Fruit fly (Drosophila melanogaster) whole organism, wandering third instar larva: ENCODE data around the gene mRpL10.
A peak's percentile ranks its signal among the peaks of the same experiment; 100 is the strongest.

Source experiments
- Abd-B ChIP-seq: fragments of >200 bp; optimal IDR thresholded peaks from 2 replicates; lab custom pipeline; 2017; ENCODE audit warnings: missing biosample characterization, missing genetic modification characterization
- CG32264 ChIP-seq: fragments of 200-800 bp; sonication (Bioruptor generic); optimal IDR thresholded peaks from 2 replicates; lab custom pipeline; 2016; ENCODE audit warnings: missing biosample characterization, missing genetic modification characterization
- CG9705 ChIP-seq: fragments of 200-800 bp; sonication (Bioruptor generic); optimal IDR thresholded peaks from 2 replicates; lab custom pipeline; 2018; ENCODE audit warnings: missing biosample characterization, mild to moderate bottlenecking, missing genetic modification characterization
- CrebA ChIP-seq: fragments of 200-800 bp; sonication (Bioruptor generic); optimal IDR thresholded peaks from 2 replicates; lab custom pipeline; 2016; ENCODE audit warnings: missing biosample characterization, mild to moderate bottlenecking, missing genetic modification characterization, borderline replicate concordance
- Dfd ChIP-seq: fragments of >200 bp; optimal IDR thresholded peaks from 2 replicates; lab custom pipeline; 2017; ENCODE audit warnings: missing biosample characterization, missing genetic modification characterization
- Dif ChIP-seq: fragments of 200-275, 200-300 bp; sonication (Bioruptor generic); optimal IDR thresholded peaks from 2 replicates; lab custom pipeline; 2018; ENCODE audit warnings: missing biosample characterization, missing genetic modification characterization; ENCODE audit not compliant: partially characterized antibody
- GATAd ChIP-seq: sonication (Bioruptor generic); optimal IDR thresholded peaks from 2 replicates; lab custom pipeline; 2016; ENCODE audit warnings: missing biosample characterization, missing genetic modification characterization
- HLH106 ChIP-seq: fragments of 200-800 bp; optimal IDR thresholded peaks from 3 replicates; lab custom pipeline; 2019; ENCODE audit warnings: missing biosample characterization, mild to moderate bottlenecking, missing genetic modification characterization, moderate library complexity
- Hnf4 ChIP-seq: fragments of 200-800 bp; sonication (Bioruptor generic); optimal IDR thresholded peaks from 2 replicates; lab custom pipeline; 2016; ENCODE audit warnings: missing biosample characterization, mild to moderate bottlenecking, missing genetic modification characterization
- Hr78 ChIP-seq: fragments of >200 bp; optimal IDR thresholded peaks from 2 replicates; lab custom pipeline; 2017; ENCODE audit warnings: missing biosample characterization, missing genetic modification characterization
- Hr83 ChIP-seq: fragments of 200-300 bp; sonication (Bioruptor generic); optimal IDR thresholded peaks from 2 replicates; lab custom pipeline; 2016; ENCODE audit warnings: missing biosample characterization, mild to moderate bottlenecking, missing genetic modification characterization, moderate library complexity; ENCODE audit not compliant: poor library complexity, severe bottlenecking
- Jra ChIP-seq: sonication (Bioruptor generic); optimal IDR thresholded peaks from 2 replicates; lab custom pipeline; 2016; ENCODE audit warnings: missing biosample characterization, missing genetic modification characterization
- Mio ChIP-seq: sonication (Bioruptor generic); optimal IDR thresholded peaks from 2 replicates; lab custom pipeline; 2016; ENCODE audit warnings: missing biosample characterization, missing genetic modification characterization
- Myc ChIP-seq: fragments of >200 bp; optimal IDR thresholded peaks from 2 replicates; lab custom pipeline; 2017
- N ChIP-seq: fragments of >200 bp; optimal IDR thresholded peaks from 2 replicates; lab custom pipeline; 2018; ENCODE audit warnings: missing biosample characterization, missing external identifiers, missing genetic modification characterization
- OdsH ChIP-seq: fragments of 200-800 bp; sonication (Bioruptor generic); optimal IDR thresholded peaks from 2 replicates; lab custom pipeline; 2016; ENCODE audit warnings: missing biosample characterization, mild to moderate bottlenecking, missing genetic modification characterization
- Rel ChIP-seq, 2 experiments: fragments of 200-800 bp; sonication (Bioruptor generic) in 1 of 2; optimal IDR thresholded peaks; 2 replicates in 1 of 2; 3 replicates in 1 of 2; lab custom pipeline; 2016 to 2019; ENCODE audit warnings: mild to moderate bottlenecking in 2 of 2, missing biosample characterization in 2 of 2, missing genetic modification characterization in 2 of 2, moderate library complexity in 1 of 2
- Sp1 ChIP-seq: fragments of 200-800 bp; sonication (Bioruptor generic); optimal IDR thresholded peaks from 3 replicates; lab custom pipeline; 2019; ENCODE audit warnings: missing biosample characterization, mild to moderate bottlenecking, missing genetic modification characterization, moderate library complexity
- Vsx2 ChIP-seq: fragments of 200-300, 225-300 bp; sonication (Bioruptor generic); optimal IDR thresholded peaks from 2 replicates; lab custom pipeline; 2018; ENCODE audit warnings: missing biosample characterization, missing genetic modification characterization; ENCODE audit not compliant: partially characterized antibody
- br ChIP-seq: fragments of 200-800 bp; sonication (Bioruptor generic); optimal IDR thresholded peaks from 2 replicates; lab custom pipeline; 2016; ENCODE audit warnings: missing biosample characterization, missing genetic modification characterization
- brk ChIP-seq: fragments of 200-800 bp; sonication (Bioruptor generic); optimal IDR thresholded peaks from 2 replicates; lab custom pipeline; 2016; ENCODE audit warnings: missing biosample characterization, mild to moderate bottlenecking, missing genetic modification characterization
- dl ChIP-seq, 2 experiments: fragments of 175-275, 200-275 bp in 1 of 2; fragments of 200-275 bp in 1 of 2; sonication (Bioruptor generic); optimal IDR thresholded peaks; lab custom pipeline; 2018; ENCODE audit warnings: mild to moderate bottlenecking in 2 of 2, missing biosample characterization in 2 of 2, missing genetic modification characterization in 2 of 2, moderate library complexity in 2 of 2; ENCODE audit not compliant: partially characterized antibody in 2 of 2, insufficient read depth in 1 of 2
- dmrt93B ChIP-seq: fragments of 200-800 bp; sonication (Bioruptor generic); optimal IDR thresholded peaks from 2 replicates; lab custom pipeline; 2018; ENCODE audit warnings: missing biosample characterization, mild to moderate bottlenecking, missing genetic modification characterization
- dsf ChIP-seq: sonication (Bioruptor generic); optimal IDR thresholded peaks from 2 replicates; lab custom pipeline; 2016; ENCODE audit warnings: missing biosample characterization, missing genetic modification characterization, borderline replicate concordance
- ey ChIP-seq: fragments of 200-800 bp; sonication (Bioruptor generic); optimal IDR thresholded peaks from 2 replicates; lab custom pipeline; 2016; ENCODE audit warnings: missing biosample characterization, missing genetic modification characterization
- foxo ChIP-seq, 2 experiments: fragments of 200-800 bp; sonication (Bioruptor generic); optimal IDR thresholded peaks; 2 replicates in 1 of 2; 3 replicates in 1 of 2; lab custom pipeline; 2016 to 2017; ENCODE audit warnings: missing biosample characterization in 2 of 2, missing genetic modification characterization in 2 of 2
- fru ChIP-seq: fragments of 200-800 bp; sonication (Bioruptor generic); optimal IDR thresholded peaks from 3 replicates; lab custom pipeline; 2016; ENCODE audit warnings: missing biosample characterization, mild to moderate bottlenecking, missing genetic modification characterization
- h ChIP-seq: fragments of 200-800 bp; sonication (Bioruptor generic); optimal IDR thresholded peaks from 3 replicates; lab custom pipeline; 2016; ENCODE audit warnings: missing biosample characterization, mild to moderate bottlenecking, missing genetic modification characterization
- jim ChIP-seq: fragments of 175-275, 200-325 bp; sonication (Bioruptor generic); optimal IDR thresholded peaks from 2 replicates; lab custom pipeline; 2016; ENCODE audit warnings: missing biosample characterization, mild to moderate bottlenecking, missing genetic modification characterization
- lola ChIP-seq: fragments of >200 bp; optimal IDR thresholded peaks from 2 replicates; lab custom pipeline; 2017; ENCODE audit warnings: missing biosample characterization, missing genetic modification characterization
- pan ChIP-seq: fragments of >200 bp; optimal IDR thresholded peaks from 2 replicates; lab custom pipeline; 2017
- psq ChIP-seq: fragments of 200-800 bp; sonication (Bioruptor generic); optimal IDR thresholded peaks from 3 replicates; lab custom pipeline; 2017; ENCODE audit warnings: missing biosample characterization, mild to moderate bottlenecking, missing genetic modification characterization, moderate library complexity
- rgr ChIP-seq: fragments of 200-800 bp; sonication (Bioruptor generic); optimal IDR thresholded peaks from 3 replicates; lab custom pipeline; 2016; ENCODE audit warnings: missing biosample characterization, mild to moderate bottlenecking, missing genetic modification characterization
- sage ChIP-seq: fragments of 200-800 bp; sonication (Bioruptor generic); optimal IDR thresholded peaks from 2 replicates; lab custom pipeline; 2016; ENCODE audit warnings: missing biosample characterization, mild to moderate bottlenecking, missing genetic modification characterization
- sv ChIP-seq: fragments of 200-800 bp; sonication (Bioruptor generic); optimal IDR thresholded peaks from 3 replicates; lab custom pipeline; 2016; ENCODE audit warnings: missing biosample characterization, missing genetic modification characterization
- tai ChIP-seq: sonication (Bioruptor generic); optimal IDR thresholded peaks from 2 replicates; lab custom pipeline; 2016; ENCODE audit warnings: missing biosample characterization, missing genetic modification characterization
- usp ChIP-seq: fragments of >200 bp; optimal IDR thresholded peaks from 2 replicates; lab custom pipeline; 2017; ENCODE audit warnings: missing biosample characterization, missing genetic modification characterization
- woc ChIP-seq: sonication (Bioruptor generic); optimal IDR thresholded peaks from 2 replicates; lab custom pipeline; 2016; ENCODE audit warnings: missing biosample characterization, mild to moderate bottlenecking, missing genetic modification characterization

mRpL10 gene

dm6 chr2L:224599-225385 lies 21.2 kb downstream of the mRpL10 start:
- TF ChIP-seq brk (GFP tag; lab: Kevin White, UChicago) = peak; percentile 62
- no peak for TF ChIP-seq Vsx2 (GFP tag; lab: Kevin White, UChicago)
- no peak for TF ChIP-seq dl (GFP tag; optimal IDR thresholded peaks at IDR 0.05; lab: Kevin White, UChicago; ENCODE audit: insufficient read depth in 1 of 2, partially characterized antibody in 2 of 2)
- TF ChIP-seq Dfd (GFP tag; lab: Kevin White, UChicago) = no peak
- peak; percentile 71 for TF ChIP-seq CG9705
- TF ChIP-seq CG32264 = peak; percentile 30
- no peak for TF ChIP-seq Rel (GFP tag; optimal IDR thresholded peaks at IDR 0.05; lab: Kevin White, UChicago)
- peak; percentile 88 for TF ChIP-seq Rel (tag; optimal IDR thresholded peaks at IDR 0.05; lab: Kevin White, UChicago)
- peak; percentile 47 for TF ChIP-seq sv (GFP tag; lab: Kevin White, UChicago)
- TF ChIP-seq usp (GFP tag; lab: Kevin White, UChicago) = no peak
- no peak for TF ChIP-seq Mio (GFP tag; lab: Kevin White, UChicago)
- peak; percentile 34 for TF ChIP-seq Dif (GFP tag; lab: Kevin White, UChicago)
- TF ChIP-seq h (GFP tag; lab: Kevin White, UChicago) = peak; percentile 90
- TF ChIP-seq lola (GFP tag; lab: Kevin White, UChicago) = no peak
- TF ChIP-seq psq (GFP tag; lab: Kevin White, UChicago) = peak; percentile 94
- TF ChIP-seq Sp1 (GFP tag; lab: Kevin White, UChicago) = peak; percentile 87
- peak; percentile 87 for TF ChIP-seq ey (GFP tag; lab: Kevin White, UChicago)
- TF ChIP-seq N (GFP tag; lab: Kevin White, UChicago) = no peak
- peak; percentile 53 for TF ChIP-seq Jra
- TF ChIP-seq woc = peak; percentile 96
- TF ChIP-seq HLH106 (tag; lab: Kevin White, UChicago) = peak; percentile 87
- peak; percentile 92 for TF ChIP-seq fru (GFP tag; lab: Kevin White, UChicago)
- TF ChIP-seq CrebA (GFP tag; lab: Kevin White, UChicago) = no peak
- TF ChIP-seq jim (GFP tag; lab: Kevin White, UChicago) = no peak
- no peak for TF ChIP-seq pan
- TF ChIP-seq foxo (GFP tag; optimal IDR thresholded peaks at IDR 0.05; lab: Kevin White, UChicago) = peak in 1 of 2 experiments; percentile 92
- peak; percentile 58 for TF ChIP-seq dmrt93B
- peak; percentile 84 for TF ChIP-seq OdsH (GFP tag; lab: Kevin White, UChicago)
- peak; percentile 57 for TF ChIP-seq Myc (lab: Kevin White, UChicago)
- TF ChIP-seq br (GFP tag; lab: Kevin White, UChicago) = peak; percentile 87
- TF ChIP-seq sage (GFP tag; lab: Kevin White, UChicago) = peak; percentile 73
- TF ChIP-seq Hr83 (GFP tag; lab: Kevin White, UChicago) = peak; percentile 47
- peak; percentile 52 for TF ChIP-seq tai (GFP tag; lab: Kevin White, UChicago)
- TF ChIP-seq rgr = peak; percentile 86
- no peak for TF ChIP-seq dsf (GFP tag; lab: Kevin White, UChicago)
- no peak for TF ChIP-seq Abd-B
- no peak for TF ChIP-seq GATAd
- peak; percentile 79 for TF ChIP-seq Hnf4 (GFP tag; lab: Kevin White, UChicago)
- TF ChIP-seq Hr78 (GFP tag; lab: Kevin White, UChicago) = no peak
- TF ChIP-seq, all 38 proteins: peak for 24

- TF ChIP-seq Hr78 (GFP tag; lab: Kevin White, UChicago) (no peak), woc (no peak), Rel (GFP tag; optimal IDR thresholded peaks at IDR 0.05; lab: Kevin White, UChicago) (no peak), Rel (tag; optimal IDR thresholded peaks at IDR 0.05; lab: Kevin White, UChicago) (no peak), fru (GFP tag; lab: Kevin White, UChicago) (no peak), Myc (lab: Kevin White, UChicago) (no peak), Dif (GFP tag; lab: Kevin White, UChicago) (no peak), pan (no peak), CrebA (GFP tag; lab: Kevin White, UChicago) (no peak), Mio (GFP tag; lab: Kevin White, UChicago) (no peak), tai (GFP tag; lab: Kevin White, UChicago) (no peak), Abd-B (no peak), Hnf4 (GFP tag; lab: Kevin White, UChicago) (no peak), brk (GFP tag; lab: Kevin White, UChicago) (no peak), N (GFP tag; lab: Kevin White, UChicago) (no peak), ey (GFP tag; lab: Kevin White, UChicago) (no peak), sage (GFP tag; lab: Kevin White, UChicago) (no peak)
These were observed 21.8 kb downstream of the mRpL10 start for dm6 chr2L:225386-225682.
